Fruit fly (Drosophila melanogaster) whole organism, embryonic: ENCODE data around the gene Ubc7.

Experiments used
- B-H2 ChIP-seq: fragments of 200-800 bp; sonication (Bioruptor generic); optimal IDR thresholded peaks from 2 replicates; lab custom pipeline; 2018; ENCODE audit warnings: missing biosample characterization, mild to moderate bottlenecking, missing genetic modification characterization
- CG10147 ChIP-seq: fragments of 200-800 bp; sonication (Bioruptor generic); optimal IDR thresholded peaks from 2 replicates; lab custom pipeline; 2019; ENCODE audit warnings: missing biosample characterization, mild to moderate bottlenecking, missing genetic modification characterization, moderate library complexity
- CG10543 ChIP-seq: fragments of 200-800 bp; sonication (Bioruptor generic); optimal IDR thresholded peaks from 3 replicates; lab custom pipeline; 2017; ENCODE audit warnings: missing biosample characterization, mild to moderate bottlenecking, missing genetic modification characterization, moderate library complexity
- CG10979 ChIP-seq: fragments of 200-800 bp; sonication (Bioruptor generic); optimal IDR thresholded peaks from 2 replicates; lab custom pipeline; 2018; ENCODE audit warnings: missing biosample characterization, mild to moderate bottlenecking, missing genetic modification characterization, moderate library complexity
- CG11456 ChIP-seq: fragments of 200-800 bp; sonication (Bioruptor generic); IDR thresholded peaks from 3 replicates; pipeline ENCODE4 v1.3.6; 2022; ENCODE audit warnings: missing biosample characterization, missing genetic modification characterization
- CG11560 ChIP-seq: fragments of 200-800 bp; sonication (Bioruptor generic); IDR thresholded peaks from 3 replicates; pipeline ENCODE4 v1.3.6; 2022; ENCODE audit warnings: missing biosample characterization, missing genetic modification characterization
- CG12155 ChIP-seq: fragments of 200-800 bp; sonication (Bioruptor generic); optimal IDR thresholded peaks from 3 replicates; lab custom pipeline; 2016; ENCODE audit warnings: missing biosample characterization, missing genetic modification characterization
- CG14014 ChIP-seq: fragments of 200-800 bp; sonication (Bioruptor generic); IDR thresholded peaks from 2 replicates; pipeline ENCODE4 v1.3.6; 2022; ENCODE audit warnings: missing biosample characterization, missing genetic modification characterization
- CG14441 ChIP-seq: fragments of 200-800 bp; sonication (Bioruptor generic); IDR thresholded peaks from 2 replicates; pipeline ENCODE4 v1.3.6; 2022; ENCODE audit warnings: missing biosample characterization, missing genetic modification characterization
- CG15514 ChIP-seq: fragments of 200-800 bp; sonication (Bioruptor generic); optimal IDR thresholded peaks from 3 replicates; lab custom pipeline; 2017; ENCODE audit warnings: missing biosample characterization, missing genetic modification characterization, mild to moderate bottlenecking, moderate library complexity, missing genetic modification reagents
- CG16813 ChIP-seq: fragments of 200-800 bp; sonication (Bioruptor generic); IDR thresholded peaks from 3 replicates; pipeline ENCODE4 v1.3.6; 2022; ENCODE audit warnings: missing biosample characterization, missing genetic modification characterization; ENCODE audit not compliant: partially characterized antibody
- CG17186 ChIP-seq: fragments of 200-800 bp; sonication (Bioruptor generic); optimal IDR thresholded peaks from 3 replicates; lab custom pipeline; 2017; ENCODE audit warnings: missing biosample characterization, missing genetic modification reagents, missing genetic modification characterization
- CG17612 ChIP-seq: fragments of 200-800 bp; sonication (Bioruptor generic); IDR thresholded peaks from 2 replicates; pipeline ENCODE4 v1.3.6; 2022; ENCODE audit warnings: missing biosample characterization, missing genetic modification characterization
- CG18599 ChIP-seq: fragments of 200-800 bp; sonication (Bioruptor generic); optimal IDR thresholded peaks from 3 replicates; lab custom pipeline; 2017; ENCODE audit warnings: missing biosample characterization, missing genetic modification characterization, mild to moderate bottlenecking, moderate library complexity, missing genetic modification reagents
- CG2116 ChIP-seq: fragments of 200-800 bp; sonication (Bioruptor generic); optimal IDR thresholded peaks from 3 replicates; lab custom pipeline; 2018; ENCODE audit warnings: missing biosample characterization, mild to moderate bottlenecking, missing genetic modification characterization
- CG2129 ChIP-seq: fragments of 200-800 bp; sonication (Bioruptor generic); IDR thresholded peaks from 2 replicates; pipeline ENCODE4 v1.3.6; 2022; ENCODE audit warnings: missing biosample characterization, missing genetic modification characterization; ENCODE audit not compliant: partially characterized antibody
- CG2712 ChIP-seq: fragments of 200-800 bp; optimal IDR thresholded peaks from 3 replicates; lab custom pipeline; 2019; ENCODE audit warnings: missing biosample characterization, mild to moderate bottlenecking, missing genetic modification characterization, moderate library complexity
- CG32767 ChIP-seq: fragments of 200-800 bp; sonication (Bioruptor generic); IDR thresholded peaks from 2 replicates; pipeline ENCODE4 v1.3.6; 2022; ENCODE audit warnings: missing biosample characterization, missing genetic modification characterization
- CG42726 ChIP-seq: fragments of 200-800 bp; sonication (Bioruptor generic); IDR thresholded peaks from 2 replicates; pipeline ENCODE4 v1.3.6; 2022; ENCODE audit warnings: missing biosample characterization, missing genetic modification characterization; ENCODE audit not compliant: partially characterized antibody
- CG5953 ChIP-seq: fragments of 200-800 bp; sonication (Bioruptor generic); IDR thresholded peaks from 2 replicates; pipeline ENCODE4 v1.3.6; 2022; ENCODE audit warnings: missing biosample characterization, missing genetic modification characterization
- CG6791 ChIP-seq: fragments of 200-800 bp; sonication (Bioruptor generic); IDR thresholded peaks from 3 replicates; pipeline ENCODE4 v1.3.6; 2022; ENCODE audit warnings: missing biosample characterization, missing genetic modification characterization; ENCODE audit not compliant: partially characterized antibody
- CG7271 ChIP-seq: fragments of 200-800 bp; sonication (Bioruptor generic); optimal IDR thresholded peaks from 2 replicates; lab custom pipeline; 2018; ENCODE audit warnings: missing biosample characterization, mild to moderate bottlenecking, missing genetic modification characterization, moderate library complexity
- CG9437 ChIP-seq: fragments of 200-800 bp; sonication (Bioruptor generic); optimal IDR thresholded peaks from 2 replicates; lab custom pipeline; 2018; ENCODE audit warnings: missing biosample characterization, mild to moderate bottlenecking, missing genetic modification characterization
- CTCF ChIP-seq: fragments of 200-800 bp; sonication (Bioruptor generic); optimal IDR thresholded peaks from 2 replicates; lab custom pipeline; 2017; ENCODE audit warnings: missing biosample characterization, mild to moderate bottlenecking, missing genetic modification characterization, moderate library complexity
- Chrac-16 ChIP-seq: fragments of 200-800 bp; sonication (Bioruptor generic); optimal IDR thresholded peaks from 3 replicates; lab custom pipeline; 2016; ENCODE audit warnings: missing biosample characterization, missing genetic modification characterization
- Dll ChIP-seq: fragments of 200-800 bp; sonication (Bioruptor generic); IDR thresholded peaks from 4 replicates; pipeline ENCODE4 v1.3.6; 2022; ENCODE audit warnings: missing biosample characterization, missing genetic modification characterization; ENCODE audit not compliant: partially characterized antibody
- Ets97D ChIP-seq: fragments of 200-800 bp; sonication (Bioruptor generic); optimal IDR thresholded peaks from 3 replicates; lab custom pipeline; 2016; ENCODE audit warnings: missing biosample characterization, missing genetic modification characterization
- Gug ChIP-seq: fragments of 200-800 bp; sonication (Bioruptor generic); IDR thresholded peaks from 4 replicates; pipeline ENCODE4 v1.3.6; 2022; ENCODE audit warnings: missing biosample characterization, missing genetic modification characterization
- Mes4 ChIP-seq: fragments of 200-800 bp; sonication (Bioruptor generic); optimal IDR thresholded peaks from 2 replicates; lab custom pipeline; 2016; ENCODE audit warnings: missing biosample characterization, missing genetic modification characterization
- Myb ChIP-seq: fragments of 200-800 bp; sonication (Bioruptor generic); optimal IDR thresholded peaks from 2 replicates; lab custom pipeline; 2016; ENCODE audit warnings: missing biosample characterization, missing genetic modification characterization
- Scr ChIP-seq: fragments of 200-800 bp; sonication (Bioruptor generic); IDR thresholded peaks from 2 replicates; pipeline ENCODE4 v1.3.6; 2022; ENCODE audit warnings: missing biosample characterization, missing genetic modification characterization; ENCODE audit not compliant: partially characterized antibody
- Vsx1 ChIP-seq: fragments of 200-800 bp; sonication (Bioruptor generic); optimal IDR thresholded peaks from 2 replicates; lab custom pipeline; 2017; ENCODE audit warnings: missing biosample characterization, mild to moderate bottlenecking, missing genetic modification characterization, missing genetic modification reagents
- chinmo ChIP-seq: fragments of 200-800 bp; sonication (Bioruptor generic); IDR thresholded peaks from 4 replicates; pipeline ENCODE4 v1.3.6; 2022; ENCODE audit warnings: missing biosample characterization, missing genetic modification characterization; ENCODE audit not compliant: partially characterized antibody
- crp ChIP-seq, 2 experiments: fragments of 200-800 bp; sonication (Bioruptor generic); optimal IDR thresholded peaks; 2 replicates in 1 of 2; 3 replicates in 1 of 2; lab custom pipeline; 2017; ENCODE audit warnings: missing biosample characterization in 2 of 2, missing genetic modification characterization in 2 of 2, mild to moderate bottlenecking in 1 of 2, moderate library complexity in 1 of 2
- exex ChIP-seq: fragments of 200-800 bp; sonication (Bioruptor generic); optimal IDR thresholded peaks from 4 replicates; lab custom pipeline; 2018; ENCODE audit warnings: missing biosample characterization, mild to moderate bottlenecking, missing genetic modification characterization, moderate library complexity
- grau ChIP-seq: fragments of 200-800 bp; optimal IDR thresholded peaks from 3 replicates; lab custom pipeline; 2019; ENCODE audit warnings: missing biosample characterization, mild to moderate bottlenecking, missing genetic modification characterization, moderate library complexity
- gro ChIP-seq: fragments of 200-800 bp; sonication (Bioruptor generic); optimal IDR thresholded peaks from 2 replicates; lab custom pipeline; 2016; ENCODE audit warnings: missing biosample characterization, missing genetic modification characterization
- ham ChIP-seq: fragments of 200-800 bp; sonication (Bioruptor generic); IDR thresholded peaks from 2 replicates; pipeline ENCODE4 v1.3.6; 2022; ENCODE audit warnings: missing biosample characterization, missing genetic modification characterization
- hbn ChIP-seq: fragments of 200-800 bp; sonication (Bioruptor generic); IDR thresholded peaks from 2 replicates; pipeline ENCODE4 v1.3.6; 2022; ENCODE audit warnings: missing biosample characterization, missing genetic modification characterization; ENCODE audit not compliant: partially characterized antibody
- jing ChIP-seq: fragments of 200-800 bp; sonication (Bioruptor generic); optimal IDR thresholded peaks from 2 replicates; lab custom pipeline; 2018; ENCODE audit warnings: missing biosample characterization, mild to moderate bottlenecking, missing genetic modification characterization
- mirr ChIP-seq: fragments of 200-800 bp; sonication (Bioruptor generic); optimal IDR thresholded peaks from 3 replicates; lab custom pipeline; 2018; ENCODE audit warnings: missing biosample characterization, mild to moderate bottlenecking, missing genetic modification characterization
- nerfin-2 ChIP-seq: fragments of 200-800 bp; sonication (Bioruptor generic); IDR thresholded peaks from 2 replicates; pipeline ENCODE4 v1.3.6; 2022; ENCODE audit warnings: missing biosample characterization, missing genetic modification characterization; ENCODE audit not compliant: partially characterized antibody
- nom ChIP-seq: fragments of 200-800 bp; sonication (Bioruptor generic); optimal IDR thresholded peaks from 2 replicates; lab custom pipeline; 2017; ENCODE audit warnings: missing biosample characterization, missing genetic modification characterization, mild to moderate bottlenecking, moderate library complexity, missing genetic modification reagents
- phol ChIP-seq: fragments of 200-800 bp; sonication (Bioruptor generic); optimal IDR thresholded peaks from 3 replicates; lab custom pipeline; 2018; ENCODE audit warnings: missing biosample characterization, mild to moderate bottlenecking, missing genetic modification characterization, moderate library complexity
- psq ChIP-seq: fragments of 200-800 bp; sonication (Bioruptor generic); optimal IDR thresholded peaks from 2 replicates; lab custom pipeline; 2017; ENCODE audit warnings: missing biosample characterization, missing genetic modification characterization
- row ChIP-seq: fragments of 200-800 bp; sonication (Bioruptor generic); IDR thresholded peaks from 3 replicates; pipeline ENCODE4 v1.3.6; 2022; ENCODE audit warnings: missing biosample characterization, missing genetic modification characterization
- sens ChIP-seq: fragments of 200-800 bp; sonication (Bioruptor generic); peaks from one replicate; lab custom pipeline; 2016; ENCODE audit warnings: missing biosample characterization, missing genetic modification characterization
- sna ChIP-seq: fragments of 200-800 bp; sonication (Bioruptor generic); IDR thresholded peaks from 2 replicates; pipeline ENCODE4 v1.3.6; 2022; ENCODE audit warnings: missing biosample characterization, missing genetic modification characterization; ENCODE audit not compliant: partially characterized antibody
- sob ChIP-seq: fragments of 200-800 bp; sonication (Bioruptor generic); IDR thresholded peaks from 2 replicates; pipeline ENCODE4 v1.3.6; 2022; ENCODE audit warnings: missing biosample characterization, missing genetic modification characterization
- tup ChIP-seq: fragments of 200-800 bp; sonication (Bioruptor generic); optimal IDR thresholded peaks from 2 replicates; lab custom pipeline; 2016; ENCODE audit warnings: missing biosample characterization, mild to moderate bottlenecking, missing genetic modification characterization, moderate library complexity

Gene Ubc7

dm6 chrX:16593418-16593817 is at the start of gene Ubc7, which contains the start of gene SMC3 (continued):
- peak; percentile 94 for TF ChIP-seq Scr (GFP tag; lab: Robert Waterston, UW)
- TF ChIP-seq crp (GFP tag; optimal IDR thresholded peaks at IDR 0.05; lab: Kevin White, UChicago), result no peak
- peak; percentile 92 for TF ChIP-seq sna (GFP tag; lab: Robert Waterston, UW)
- no peak for TF ChIP-seq Mes4 (GFP tag; lab: Kevin White, UChicago)
- TF ChIP-seq CG17612 (GFP tag; lab: Robert Waterston, UW), result no peak
- no peak for TF ChIP-seq tup
- TF ChIP-seq nerfin-2, result peak; percentile 97
- no peak for TF ChIP-seq CG10979 (tag; lab: Kevin White, UChicago)
- TF ChIP-seq chinmo (GFP tag; lab: Robert Waterston, UW), result peak; percentile 94; the same call in 3 of the 4 replicates
- TF ChIP-seq CG10543 (GFP tag; lab: Kevin White, UChicago), result no peak
- no peak for TF ChIP-seq CG18599 (GFP tag; lab: Kevin White, UChicago)
- no peak for TF ChIP-seq sob
- no peak for TF ChIP-seq exex (tag; lab: Kevin White, UChicago)
- TF ChIP-seq Ets97D (GFP tag; lab: Kevin White, UChicago), result peak; percentile 18
- TF ChIP-seq CG6791 (GFP tag; lab: Robert Waterston, UW), result peak; percentile 88; the same call in 2 of the 3 replicates
- peak; percentile 95 for TF ChIP-seq CG16813 (GFP tag; lab: Robert Waterston, UW)
- 0 out of 3 replicates have a peak, but pooled peaks have one; percentile 17 for TF ChIP-seq row (GFP tag; lab: Robert Waterston, UW)
- no peak for TF ChIP-seq CG14014 (GFP tag; lab: Robert Waterston, UW)
- TF ChIP-seq CG14441, result no peak
- TF ChIP-seq CG11456 (GFP tag; lab: Robert Waterston, UW), result no peak
- TF ChIP-seq gro (GFP tag; lab: Kevin White, UChicago), result no peak
- no peak for TF ChIP-seq Gug
- TF ChIP-seq Myb (GFP tag; lab: Kevin White, UChicago), result peak; percentile 5
- peak; percentile 2 for TF ChIP-seq phol (tag; lab: Kevin White, UChicago)
- no peak for TF ChIP-seq CG32767 (GFP tag; lab: Robert Waterston, UW)
- peak; percentile 88 for TF ChIP-seq hbn (GFP tag; lab: Robert Waterston, UW)
- TF ChIP-seq nom (GFP tag; lab: Kevin White, UChicago), result no peak
- peak; percentile 45 for TF ChIP-seq CG15514 (GFP tag; lab: Kevin White, UChicago)
- TF ChIP-seq CG12155 (GFP tag; lab: Kevin White, UChicago), result peak; percentile 29
- peak; percentile 14 for TF ChIP-seq CG9437 (GFP tag; lab: Kevin White, UChicago)
- TF ChIP-seq CG17186, result no peak
- no peak for TF ChIP-seq ham
- TF ChIP-seq CTCF (GFP tag; lab: Kevin White, UChicago), result no peak
- peak; percentile 20 for TF ChIP-seq CG10147 (GFP tag; lab: Kevin White, UChicago)
- TF ChIP-seq CG2712, result peak; percentile 26
- TF ChIP-seq CG5953, result no peak
- no peak for TF ChIP-seq Chrac-16 (GFP tag; lab: Kevin White, UChicago)
- TF ChIP-seq CG7271 (tag; lab: Kevin White, UChicago), result no peak
- peak; percentile 68; the same call in 1 of the 2 replicates for TF ChIP-seq CG42726 (GFP tag; lab: Robert Waterston, UW)
- TF ChIP-seq Dll (GFP tag; lab: Robert Waterston, UW), result peak; percentile 94
- TF ChIP-seq B-H2, result no peak
- peak; percentile 79 for TF ChIP-seq sens
- TF ChIP-seq psq (GFP tag; lab: Kevin White, UChicago), result no peak
- TF ChIP-seq CG2116 (GFP tag; lab: Kevin White, UChicago), result peak; percentile 90
- peak; percentile 97 for TF ChIP-seq CG11560
- TF ChIP-seq CG2129 (GFP tag; lab: Robert Waterston, UW), result peak; percentile 74
- no peak for TF ChIP-seq jing (GFP tag; lab: Kevin White, UChicago)
- no peak for TF ChIP-seq Vsx1 (GFP tag; lab: Kevin White, UChicago)
- no peak for TF ChIP-seq mirr (GFP tag; lab: Kevin White, UChicago)
- TF ChIP-seq grau, result no peak
